Fruit fly (Drosophila melanogaster) whole organism, embryonic: ENCODE data around the gene D.
A peak's percentile ranks its signal among the peaks of the same experiment; 100 is the strongest.

Experiments used
- BEAF-32 ChIP-seq: fragments of 200-800 bp; sonication (Bioruptor generic); optimal IDR thresholded peaks from 3 replicates; lab custom pipeline; 2017; ENCODE audit warnings: missing biosample characterization, missing genetic modification characterization, mild to moderate bottlenecking, moderate library complexity, missing genetic modification reagents
- CG10274 ChIP-seq: fragments of 200-800 bp; sonication (Bioruptor generic); optimal IDR thresholded peaks from 3 replicates; lab custom pipeline; 2017; ENCODE audit warnings: missing biosample characterization, mild to moderate bottlenecking, missing genetic modification characterization
- CG10543 ChIP-seq: fragments of 200-800 bp; sonication (Bioruptor generic); optimal IDR thresholded peaks from 3 replicates; lab custom pipeline; 2017; ENCODE audit warnings: missing biosample characterization, mild to moderate bottlenecking, missing genetic modification characterization, moderate library complexity
- CG10979 ChIP-seq: fragments of 200-800 bp; sonication (Bioruptor generic); optimal IDR thresholded peaks from 2 replicates; lab custom pipeline; 2018; ENCODE audit warnings: missing biosample characterization, mild to moderate bottlenecking, missing genetic modification characterization, moderate library complexity
- CG11695 ChIP-seq: fragments of 200-800 bp; sonication (Bioruptor generic); IDR thresholded peaks from 3 replicates; pipeline ENCODE4 v1.3.6; 2022; ENCODE audit warnings: missing biosample characterization, missing genetic modification characterization
- CG12299 ChIP-seq: fragments of 200-800 bp; sonication (Bioruptor generic); optimal IDR thresholded peaks from 2 replicates; lab custom pipeline; 2018; ENCODE audit warnings: missing biosample characterization, mild to moderate bottlenecking, missing genetic modification characterization
- CG1647 ChIP-seq: fragments of 200-800 bp; sonication (Bioruptor generic); optimal IDR thresholded peaks from 3 replicates; lab custom pipeline; 2016; ENCODE audit warnings: missing biosample characterization, missing genetic modification characterization
- CG1792 ChIP-seq: fragments of 200-800 bp; sonication (Bioruptor generic); optimal IDR thresholded peaks from 2 replicates; lab custom pipeline; 2016; ENCODE audit warnings: missing biosample characterization, missing genetic modification characterization
- CG1832 ChIP-seq: fragments of 200-800 bp; sonication (Bioruptor generic); optimal IDR thresholded peaks from 2 replicates; lab custom pipeline; 2017; ENCODE audit warnings: missing biosample characterization, mild to moderate bottlenecking, missing genetic modification characterization, inconsistent platforms
- CG18619 ChIP-seq: fragments of 200-800 bp; sonication (Bioruptor generic); optimal IDR thresholded peaks from 3 replicates; lab custom pipeline; 2017; ENCODE audit warnings: missing biosample characterization, mild to moderate bottlenecking, missing genetic modification characterization
- CG2712 ChIP-seq: fragments of 200-800 bp; optimal IDR thresholded peaks from 3 replicates; lab custom pipeline; 2019; ENCODE audit warnings: missing biosample characterization, mild to moderate bottlenecking, missing genetic modification characterization, moderate library complexity
- CG2875 ChIP-seq: fragments of 200-800 bp; sonication (Bioruptor generic); optimal IDR thresholded peaks from 2 replicates; lab custom pipeline; 2017; ENCODE audit warnings: missing biosample characterization, mild to moderate bottlenecking, missing genetic modification characterization, missing genetic modification reagents
- CG31388 ChIP-seq: fragments of 200-800 bp; sonication (Bioruptor generic); optimal IDR thresholded peaks from 2 replicates; lab custom pipeline; 2016; ENCODE audit warnings: missing biosample characterization, missing genetic modification characterization
- CG3281 ChIP-seq: fragments of 200-800 bp; sonication (Bioruptor generic); optimal IDR thresholded peaks from 3 replicates; lab custom pipeline; 2017; ENCODE audit warnings: missing biosample characterization, mild to moderate bottlenecking, missing genetic modification characterization
- CG3726 ChIP-seq: fragments of 200-800 bp; sonication (Bioruptor generic); IDR thresholded peaks from 3 replicates; pipeline ENCODE4, ENCODE4 v1.3.6; 2022; ENCODE audit warnings: missing biosample characterization, missing genetic modification characterization
- CG4404 ChIP-seq: fragments of 200-800 bp; sonication (Bioruptor generic); IDR thresholded peaks from 2 replicates; pipeline ENCODE4 v1.3.6; 2022; ENCODE audit warnings: missing biosample characterization, missing genetic modification characterization
- CG4617 ChIP-seq: fragments of 200-800 bp; sonication (Bioruptor generic); optimal IDR thresholded peaks from 3 replicates; lab custom pipeline; 2016; ENCODE audit warnings: missing biosample characterization, missing genetic modification characterization, borderline replicate concordance
- CG6654 ChIP-seq: fragments of 200-800 bp; sonication (Bioruptor generic); optimal IDR thresholded peaks from 2 replicates; lab custom pipeline; 2017; ENCODE audit warnings: missing biosample characterization, mild to moderate bottlenecking, missing genetic modification characterization
- CkIIα-i1 ChIP-seq: fragments of 200-800 bp; sonication (Bioruptor generic); IDR thresholded peaks from 2 replicates; pipeline ENCODE4 v1.3.6; 2022; ENCODE audit warnings: missing biosample characterization, missing genetic modification characterization
- Deaf1 ChIP-seq: fragments of 200-800 bp; optimal IDR thresholded peaks from 3 replicates; lab custom pipeline; 2019; ENCODE audit warnings: missing biosample characterization, mild to moderate bottlenecking, missing genetic modification characterization, moderate library complexity
- Doc3 ChIP-seq: fragments of 200-800 bp; sonication (Bioruptor generic); IDR thresholded peaks from 3 replicates; pipeline ENCODE4 v1.3.6; 2022; ENCODE audit warnings: missing biosample characterization, missing genetic modification characterization; ENCODE audit not compliant: partially characterized antibody
- Dref ChIP-seq: fragments of 200-800 bp; sonication (Bioruptor generic); IDR thresholded peaks from 2 replicates; pipeline ENCODE4 v1.3.6; 2022; ENCODE audit warnings: missing biosample characterization, missing genetic modification characterization
- GATAe ChIP-seq: fragments of 200-800 bp; sonication (Bioruptor generic); conservative IDR thresholded peaks from 2 replicates; pipeline ENCODE4 v1.3.6; 2022; ENCODE audit warnings: missing biosample characterization, missing genetic modification characterization
- HHEX ChIP-seq: fragments of 200-800 bp; sonication (Bioruptor generic); optimal IDR thresholded peaks from 3 replicates; lab custom pipeline; 2017; ENCODE audit warnings: missing biosample characterization, mild to moderate bottlenecking, missing genetic modification characterization, missing genetic modification reagents
- HmgD ChIP-seq: fragments of 200-800 bp; sonication (Bioruptor generic); optimal IDR thresholded peaks from 3 replicates; lab custom pipeline; 2016; ENCODE audit warnings: missing biosample characterization, missing genetic modification characterization
- HmgZ ChIP-seq: fragments of 200-800 bp; sonication (Bioruptor generic); optimal IDR thresholded peaks from 2 replicates; lab custom pipeline; 2018; ENCODE audit warnings: missing biosample characterization, mild to moderate bottlenecking, missing genetic modification characterization
- Hsf ChIP-seq: fragments of 200-800 bp; sonication (Bioruptor generic); optimal IDR thresholded peaks from 3 replicates; lab custom pipeline; 2016; ENCODE audit warnings: missing biosample characterization, missing genetic modification characterization
- MESR4 ChIP-seq: fragments of 200-800 bp; sonication (Bioruptor generic); optimal IDR thresholded peaks from 2 replicates; lab custom pipeline; 2018; ENCODE audit warnings: missing biosample characterization, mild to moderate bottlenecking, missing genetic modification characterization, moderate library complexity
- Scr ChIP-seq: fragments of 200-800 bp; sonication (Bioruptor generic); IDR thresholded peaks from 2 replicates; pipeline ENCODE4 v1.3.6; 2022; ENCODE audit warnings: missing biosample characterization, missing genetic modification characterization; ENCODE audit not compliant: partially characterized antibody
- Vsx1 ChIP-seq: fragments of 200-800 bp; sonication (Bioruptor generic); optimal IDR thresholded peaks from 2 replicates; lab custom pipeline; 2017; ENCODE audit warnings: missing biosample characterization, mild to moderate bottlenecking, missing genetic modification characterization, missing genetic modification reagents
- al ChIP-seq: fragments of 200-800 bp; sonication (Bioruptor generic); IDR thresholded peaks from 2 replicates; pipeline ENCODE4 v1.3.6; 2022; ENCODE audit warnings: missing biosample characterization, missing genetic modification characterization
- ara ChIP-seq: fragments of 200-800 bp; sonication (Bioruptor generic); IDR thresholded peaks from 2 replicates; pipeline ENCODE4 v1.3.6; 2022; ENCODE audit warnings: missing biosample characterization, missing genetic modification characterization
- bowl ChIP-seq: fragments of 200-800 bp; sonication (Bioruptor generic); IDR thresholded peaks from 2 replicates; pipeline ENCODE4 v1.3.6; 2022; ENCODE audit warnings: missing biosample characterization, missing genetic modification characterization
- cas ChIP-seq: fragments of 200-800 bp; sonication (Bioruptor generic); IDR thresholded peaks from 2 replicates; pipeline ENCODE4 v1.3.6; 2022; ENCODE audit warnings: missing biosample characterization, missing genetic modification characterization
- chn ChIP-seq: fragments of 200-800 bp; sonication (Bioruptor generic); optimal IDR thresholded peaks from 2 replicates; lab custom pipeline; 2016; ENCODE audit warnings: missing biosample characterization, missing genetic modification characterization
- crp ChIP-seq, 2 experiments: fragments of 200-800 bp; sonication (Bioruptor generic); optimal IDR thresholded peaks; 2 replicates in 1 of 2; 3 replicates in 1 of 2; lab custom pipeline; 2017; ENCODE audit warnings: missing biosample characterization in 2 of 2, missing genetic modification characterization in 2 of 2, mild to moderate bottlenecking in 1 of 2, moderate library complexity in 1 of 2
- esg ChIP-seq: fragments of 200-800 bp; sonication (Bioruptor generic); conservative IDR thresholded peaks from 2 replicates; pipeline ENCODE4 v1.3.6; 2022; ENCODE audit warnings: missing biosample characterization, missing genetic modification characterization
- fd102C ChIP-seq: fragments of 200-800 bp; sonication (Bioruptor generic); optimal IDR thresholded peaks from 2 replicates; lab custom pipeline; 2018; ENCODE audit warnings: missing biosample characterization, mild to moderate bottlenecking, missing genetic modification characterization, moderate library complexity
- ftz-f1 ChIP-seq: fragments of 200-800 bp; sonication (Bioruptor generic); optimal IDR thresholded peaks from 2 replicates; lab custom pipeline; 2016; ENCODE audit warnings: missing biosample characterization, missing genetic modification characterization
- gcm2 ChIP-seq: fragments of 200-800 bp; sonication (Bioruptor generic); optimal IDR thresholded peaks from 2 replicates; lab custom pipeline; 2016; ENCODE audit warnings: missing biosample characterization, missing genetic modification characterization
- nau ChIP-seq: fragments of 200-800 bp; sonication (Bioruptor generic); optimal IDR thresholded peaks from 3 replicates; lab custom pipeline; 2017; ENCODE audit warnings: missing biosample characterization, mild to moderate bottlenecking, missing genetic modification characterization, missing genetic modification reagents
- pnt ChIP-seq: fragments of 200-800 bp; sonication (Bioruptor generic); optimal IDR thresholded peaks from 3 replicates; lab custom pipeline; 2016; ENCODE audit warnings: missing biosample characterization, missing genetic modification characterization
- schlank ChIP-seq: fragments of 200-800 bp; sonication (Bioruptor generic); optimal IDR thresholded peaks from 2 replicates; lab custom pipeline; 2018; ENCODE audit warnings: missing biosample characterization, mild to moderate bottlenecking, missing genetic modification characterization
- seq ChIP-seq: fragments of 200-800 bp; sonication (Bioruptor generic); IDR thresholded peaks from 2 replicates; pipeline ENCODE4 v1.3.6; 2022; ENCODE audit warnings: missing biosample characterization, missing genetic modification characterization
- sim ChIP-seq: fragments of 200-800 bp; sonication (Bioruptor generic); IDR thresholded peaks from 2 replicates; pipeline ENCODE4 v1.3.6; 2022; ENCODE audit warnings: missing biosample characterization, missing genetic modification characterization
- sima ChIP-seq: fragments of 200-800 bp; sonication (Bioruptor generic); optimal IDR thresholded peaks from 2 replicates; lab custom pipeline; 2016; ENCODE audit warnings: missing biosample characterization, missing genetic modification characterization
- slou ChIP-seq: fragments of 200-800 bp; sonication (Bioruptor generic); optimal IDR thresholded peaks from 3 replicates; lab custom pipeline; 2016; ENCODE audit warnings: missing biosample characterization, missing genetic modification characterization
- slp2 ChIP-seq: fragments of 200-800 bp; sonication (Bioruptor generic); optimal IDR thresholded peaks from 2 replicates; lab custom pipeline; 2016; ENCODE audit warnings: missing biosample characterization, missing genetic modification characterization
- usp ChIP-seq: fragments of >200 bp; optimal IDR thresholded peaks from 2 replicates; lab custom pipeline; 2017; ENCODE audit warnings: missing biosample characterization, missing genetic modification characterization
- vfl ChIP-seq: fragments of 200-800 bp; sonication (Bioruptor generic); optimal IDR thresholded peaks from 2 replicates; lab custom pipeline; 2016; ENCODE audit warnings: missing biosample characterization, missing genetic modification characterization
- zf30C ChIP-seq: fragments of 200-800 bp; sonication (Bioruptor generic); optimal IDR thresholded peaks from 3 replicates; lab custom pipeline; 2018; ENCODE audit warnings: missing biosample characterization, mild to moderate bottlenecking, missing genetic modification characterization

D gene

dm6 chr3L:14217677-14218254, 39.3 kb upstream of the D start, which contains the start of gene CG7768 (continued):
- no peak for TF ChIP-seq slp2 (GFP tag; lab: Kevin White, UChicago)
- TF ChIP-seq Hsf (GFP tag; lab: Kevin White, UChicago) = peak; percentile 3
- TF ChIP-seq sim (GFP tag; lab: Robert Waterston, UW) = no peak
- no peak for TF ChIP-seq cas (GFP tag; lab: Robert Waterston, UW)
- TF ChIP-seq ftz-f1 (GFP tag; lab: Kevin White, UChicago) = no peak
- no peak for TF ChIP-seq pnt (GFP tag; lab: Kevin White, UChicago)
- no peak for TF ChIP-seq CG6654 (GFP tag; lab: Kevin White, UChicago)
- TF ChIP-seq crp (GFP tag; optimal IDR thresholded peaks at IDR 0.05; lab: Kevin White, UChicago) = no peak
- TF ChIP-seq CG18619 (GFP tag; lab: Kevin White, UChicago) = peak; percentile 53
- no peak for TF ChIP-seq CG4404 (GFP tag; lab: Robert Waterston, UW)
- TF ChIP-seq sima (GFP tag; lab: Kevin White, UChicago) = no peak
- peak; percentile 79 for TF ChIP-seq Vsx1 (GFP tag; lab: Kevin White, UChicago)
- TF ChIP-seq Scr = no peak
- TF ChIP-seq bowl (GFP tag; lab: Robert Waterston, UW) = no peak
- no peak for TF ChIP-seq GATAe (GFP tag; lab: Robert Waterston, UW)
- peak; percentile 80 for TF ChIP-seq CG10543 (GFP tag; lab: Kevin White, UChicago)
- TF ChIP-seq CG1792 (GFP tag; lab: Kevin White, UChicago) = no peak
- peak; percentile 62 for TF ChIP-seq slou (GFP tag; lab: Kevin White, UChicago)
- TF ChIP-seq CG2712 = no peak
- no peak for TF ChIP-seq Dref (GFP tag; lab: Robert Waterston, UW)
- no peak for TF ChIP-seq esg (GFP tag; lab: Robert Waterston, UW)
- peak; percentile 73 for TF ChIP-seq seq
- TF ChIP-seq Doc3 (GFP tag; lab: Robert Waterston, UW) = no peak
- peak; percentile 80 for TF ChIP-seq schlank (tag; lab: Kevin White, UChicago)
- peak; percentile 77 for TF ChIP-seq nau
- TF ChIP-seq HmgZ (tag; lab: Kevin White, UChicago) = peak; percentile 72
- TF ChIP-seq zf30C (GFP tag; lab: Kevin White, UChicago) = no peak
- TF ChIP-seq CG11695 (GFP tag; lab: Robert Waterston, UW) = no peak; the same call in 2 of the 3 replicates
- no peak for TF ChIP-seq vfl
- no peak for TF ChIP-seq chn (GFP tag; lab: Kevin White, UChicago)
- TF ChIP-seq MESR4 (GFP tag; lab: Kevin White, UChicago) = no peak
- TF ChIP-seq BEAF-32 = no peak
- no peak for TF ChIP-seq Deaf1 (tag; lab: Kevin White, UChicago)
- peak; percentile 63 for TF ChIP-seq CG12299 (tag; lab: Kevin White, UChicago)
- no peak for TF ChIP-seq HmgD (GFP tag; lab: Kevin White, UChicago)
- no peak for TF ChIP-seq CG1832
- no peak for TF ChIP-seq gcm2 (GFP tag; lab: Kevin White, UChicago)
- TF ChIP-seq HHEX (GFP tag; lab: Kevin White, UChicago) = peak; percentile 76
- no peak for TF ChIP-seq CG31388 (GFP tag; lab: Kevin White, UChicago)
- no peak for TF ChIP-seq CG2875 (GFP tag; lab: Kevin White, UChicago)
- no peak for TF ChIP-seq CG3726
- peak; percentile 67 for TF ChIP-seq fd102C
- peak; percentile 36 for TF ChIP-seq CG10274 (GFP tag; lab: Kevin White, UChicago)
- TF ChIP-seq CG4617 (GFP tag; lab: Kevin White, UChicago) = no peak
- TF ChIP-seq CG10979 (tag; lab: Kevin White, UChicago) = no peak
- TF ChIP-seq ara = no peak
- TF ChIP-seq CG1647 = peak; percentile 47
- TF ChIP-seq al (GFP tag; lab: Robert Waterston, UW) = no peak
- no peak for TF ChIP-seq usp
- peak; percentile 85 for TF ChIP-seq CG3281 (GFP tag; lab: Kevin White, UChicago)
- TF ChIP-seq CkIIα-i1 (GFP tag; lab: Robert Waterston, UW) = no peak
